Fruit fly (Drosophila melanogaster): ENCODE results near the gene Tbc1d15-17.

dm6 chr2L:232187-232586 is 25.2 kb downstream of the Tbc1d15-17 start, which contains the start of gene CG13693:
- TF ChIP-seq h (optimal IDR thresholded peaks at IDR 0.05) (no peak), Myc (optimal IDR thresholded peaks at IDR 0.05) (no peak), insv (optimal IDR thresholded peaks at IDR 0.05) (no peak)
